Fruit fly (Drosophila melanogaster): Measurements from ENCODE around the gene CG33189.

CG33189 gene

dm6 chr3R:8819551-8820057 is 39.0 kb upstream of the CG33189 start (continued):
- peak; percentile 34 for TF ChIP-seq CG15011 (GFP tag; optimal IDR thresholded peaks at IDR 0.05)
- peak; percentile 14 for TF ChIP-seq pnt (GFP tag; optimal IDR thresholded peaks at IDR 0.05)
- TF ChIP-seq Rx (GFP tag; IDR thresholded peaks at IDR 0.05) = no peak
- no peak for TF ChIP-seq CG4360 (GFP tag; IDR thresholded peaks at IDR 0.05)
- no peak for TF ChIP-seq CG4730 (GFP tag; IDR thresholded peaks at IDR 0.05)
- TF ChIP-seq CG14667 (GFP tag; IDR thresholded peaks at IDR 0.05) = no peak
- peak; percentile 14 for TF ChIP-seq Jarid2 (GFP tag; optimal IDR thresholded peaks at IDR 0.05)
- TF ChIP-seq danr (GFP tag; IDR thresholded peaks at IDR 0.05) = peak; percentile 34; the same call in 1 of the 2 replicates
- no peak for TF ChIP-seq dimm (GFP tag; IDR thresholded peaks at IDR 0.05)
- no peak; the same call in 1 of the 2 replicates for TF ChIP-seq slbo (GFP tag; IDR thresholded peaks at IDR 0.05)
- no peak for TF ChIP-seq Hmx (GFP tag; optimal IDR thresholded peaks at IDR 0.05)
- peak; percentile 53 for TF ChIP-seq Xrp1 (GFP tag; IDR thresholded peaks at IDR 0.05)
- peak; percentile 20 for TF ChIP-seq Side (GFP tag; optimal IDR thresholded peaks at IDR 0.05)
- TF ChIP-seq HLH4C (GFP tag; IDR thresholded peaks at IDR 0.05; ENCODE audit: partially characterized antibody) = no peak
- no peak for TF ChIP-seq jing (GFP tag; optimal IDR thresholded peaks at IDR 0.05)
- no peak for TF ChIP-seq ttk (GFP tag; IDR thresholded peaks at IDR 0.05)
- TF ChIP-seq Atf-2 (GFP tag; optimal IDR thresholded peaks at IDR 0.05) = peak; percentile 43
- TF ChIP-seq Opbp (GFP tag; IDR thresholded peaks at IDR 0.05; ENCODE audit: partially characterized antibody) = 0 out of 3 replicates have a peak, but pooled peaks have one; percentile 7
- TF ChIP-seq CG8924 (tag; optimal IDR thresholded peaks at IDR 0.05) = no peak
- TF ChIP-seq sd (tag; optimal IDR thresholded peaks at IDR 0.05) = peak; percentile 66
- no peak for TF ChIP-seq ssp (GFP tag; IDR thresholded peaks at IDR 0.05)
- TF ChIP-seq Bdp1 (GFP tag; optimal IDR thresholded peaks at IDR 0.05) = no peak
- TF ChIP-seq CG30403 (GFP tag; optimal IDR thresholded peaks at IDR 0.05) = no peak
- peak; percentile 48 for TF ChIP-seq CG13624 (GFP tag; optimal IDR thresholded peaks at IDR 0.05)
- no peak for TF ChIP-seq dysf (GFP tag; IDR thresholded peaks at IDR 0.05)
- TF ChIP-seq sens (GFP tag) = peak; percentile 90
- TF ChIP-seq CG6272 (GFP tag; IDR thresholded peaks at IDR 0.05) = no peak
- no peak for TF ChIP-seq Aef1 (GFP tag; IDR thresholded peaks at IDR 0.05)
- TF ChIP-seq CG2199 (GFP tag; IDR thresholded peaks at IDR 0.05) = peak; percentile 42; the same call in 2 of the 3 replicates
- TF ChIP-seq abd-A (tag; optimal IDR thresholded peaks at IDR 0.05) = peak; percentile 26
- no peak for TF ChIP-seq lov (optimal IDR thresholded peaks at IDR 0.05)
- no peak for TF ChIP-seq lov (GFP tag; IDR thresholded peaks at IDR 0.05)
- TF ChIP-seq CG9876 (GFP tag; optimal IDR thresholded peaks at IDR 0.05) = no peak
- no peak for TF ChIP-seq crp (GFP tag; optimal IDR thresholded peaks at IDR 0.05)
- peak; percentile 46 for TF ChIP-seq zen (tag; optimal IDR thresholded peaks at IDR 0.05)
- peak; percentile 46 for TF ChIP-seq NC2α (GFP tag; optimal IDR thresholded peaks at IDR 0.05)
- TF ChIP-seq Ets65A (GFP tag) = no peak
- no peak for TF ChIP-seq btn (GFP tag; optimal IDR thresholded peaks at IDR 0.05)
- TF ChIP-seq CG4617 (GFP tag; optimal IDR thresholded peaks at IDR 0.05; ENCODE audit: borderline replicate concordance) = no peak
- peak; percentile 44 for TF ChIP-seq CG1603 (tag; optimal IDR thresholded peaks at IDR 0.05)
- TF ChIP-seq gsb (GFP tag; IDR thresholded peaks at IDR 0.05) = peak; percentile 43; the same call in 1 of the 2 replicates
- peak; percentile 46; the same call in 1 of the 2 replicates for TF ChIP-seq wdn (GFP tag; IDR thresholded peaks at IDR 0.05)
- TF ChIP-seq trh (GFP tag; optimal IDR thresholded peaks at IDR 0.05) = no peak
- peak in 1 of 2 experiments; percentile 63 for TF ChIP-seq tll (GFP tag; optimal IDR thresholded peaks at IDR 0.05)
- no peak for TF ChIP-seq Lhr (GFP tag; optimal IDR thresholded peaks at IDR 0.05)
- TF ChIP-seq Sox100B (GFP tag; optimal IDR thresholded peaks at IDR 0.05) = no peak
- no peak for TF ChIP-seq stwl (tag; optimal IDR thresholded peaks at IDR 0.05)
- TF ChIP-seq Mrtf (GFP tag; IDR thresholded peaks at IDR 0.05) = no peak
- no peak for TF ChIP-seq CG7372 (GFP tag; IDR thresholded peaks at IDR 0.05)
- no peak for TF ChIP-seq Stat92E (GFP tag; optimal IDR thresholded peaks at IDR 0.05)
- no peak for TF ChIP-seq croc (GFP tag; conservative IDR thresholded peaks at IDR 0.05)
- TF ChIP-seq az2 (GFP tag; optimal IDR thresholded peaks at IDR 0.05) = no peak

All from whole organism, embryonic.